Worm (Caenorhabditis elegans): ENCODE measurements around the gene pqn-89.

ce11 chrIV:6471216-6471615 lies 35.3 kb upstream of the pqn-89 start, which contains the start of gene tmed-13:
- TF ChIP-seq him-1 (tag; optimal IDR thresholded peaks at IDR 0.05) = no peak
- TF ChIP-seq dao-5 (tag; optimal IDR thresholded peaks at IDR 0.05) = no peak
